Fruit fly (Drosophila melanogaster): ENCODE results near the gene CG43391.

Gene CG43391

DNA sequence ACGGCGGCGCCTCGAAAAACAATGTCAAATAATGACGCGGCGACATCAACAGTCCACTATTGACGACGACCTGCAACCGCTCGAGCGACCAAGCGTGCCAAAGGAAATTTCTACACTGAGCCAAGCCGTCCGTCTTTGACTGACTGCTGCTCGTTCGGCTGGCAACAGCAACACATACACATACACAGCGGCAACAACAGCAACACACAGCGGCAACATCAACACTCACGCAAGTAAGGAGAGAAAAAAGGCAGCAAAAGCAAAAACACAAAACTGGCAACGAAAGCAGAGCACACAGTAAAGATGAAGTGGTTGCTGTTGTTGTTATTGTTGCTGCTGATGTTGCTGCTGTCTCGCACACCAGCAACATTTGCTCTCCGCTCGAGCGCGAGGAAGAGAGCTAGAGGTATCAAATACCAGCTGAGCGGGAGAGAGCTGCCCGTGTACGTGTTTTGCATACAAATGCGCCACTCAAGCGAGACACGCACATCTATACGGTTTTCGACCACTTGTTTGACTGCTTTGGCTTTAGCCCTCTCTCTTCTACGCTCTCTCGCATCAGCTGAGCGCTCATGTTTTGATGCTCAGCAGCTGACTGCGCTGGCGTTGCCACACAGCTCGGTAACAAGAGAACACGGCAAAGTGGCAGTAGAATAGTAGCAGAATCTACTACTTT, 27.7 kb downstream of the CG43391 start (continued):
- TF ChIP-seq unc-4 (GFP tag; IDR thresholded peaks at IDR 0.05; ENCODE audit: partially characterized antibody) (peak; percentile 62), bab2 (GFP tag; optimal IDR thresholded peaks at IDR 0.05) (no peak), CG8478 (optimal IDR thresholded peaks at IDR 0.05) (peak; percentile 93), CG31365 (tag; optimal IDR thresholded peaks at IDR 0.05) (peak; percentile 32), run (tag; optimal IDR thresholded peaks at IDR 0.05) (peak; percentile 5), sc (optimal IDR thresholded peaks at IDR 0.05) (no peak), sc (GFP tag; optimal IDR thresholded peaks at IDR 0.05) (no peak), sens (GFP tag) (peak; percentile 76), H2.0 (GFP tag; IDR thresholded peaks at IDR 0.05) (no peak), CG14441 (GFP tag; IDR thresholded peaks at IDR 0.05) (no peak), disco-r (GFP tag; optimal IDR thresholded peaks at IDR 0.05) (no peak), Awh (GFP tag; IDR thresholded peaks at IDR 0.05) (no peak), vnd (GFP tag; IDR thresholded peaks at IDR 0.05; ENCODE audit: partially characterized antibody) (no peak), Opbp (GFP tag; IDR thresholded peaks at IDR 0.05; ENCODE audit: partially characterized antibody) (peak; percentile 40; the same call in 1 of the 3 replicates), gem (tag; optimal IDR thresholded peaks at IDR 0.05) (no peak), NFAT (GFP tag; IDR thresholded peaks at IDR 0.05) (peak; percentile 61; the same call in 1 of the 2 replicates), Vsx1 (GFP tag; optimal IDR thresholded peaks at IDR 0.05) (peak; percentile 34), YL-1 (GFP tag; optimal IDR thresholded peaks at IDR 0.05) (peak; percentile 21), CG17385 (GFP tag; optimal IDR thresholded peaks at IDR 0.05) (peak; percentile 26), al (GFP tag; IDR thresholded peaks at IDR 0.05) (no peak), ind (GFP tag; optimal IDR thresholded peaks at IDR 0.05) (no peak), Spps (tag; optimal IDR thresholded peaks at IDR 0.05) (peak; percentile 6), br (optimal IDR thresholded peaks at IDR 0.05) (no peak), ATbp (GFP tag; optimal IDR thresholded peaks at IDR 0.05) (no peak), CG3407 (GFP tag; optimal IDR thresholded peaks at IDR 0.05) (peak; percentile 1), Nf-YC (tag; optimal IDR thresholded peaks at IDR 0.05) (peak; percentile 58), CG17359 (tag; optimal IDR thresholded peaks at IDR 0.05) (peak; percentile 44), CG34224 (GFP tag; IDR thresholded peaks at IDR 0.05; ENCODE audit: partially characterized antibody) (peak; percentile 94), CG18262 (tag; optimal IDR thresholded peaks at IDR 0.05) (peak; percentile 36), CG31388 (GFP tag; optimal IDR thresholded peaks at IDR 0.05) (no peak), CG12219 (GFP tag; optimal IDR thresholded peaks at IDR 0.05) (peak; percentile 47), fd3F (GFP tag; optimal IDR thresholded peaks at IDR 0.05) (no peak), HmgD (GFP tag; optimal IDR thresholded peaks at IDR 0.05) (peak; percentile 20), CG11696 (GFP tag; IDR thresholded peaks at IDR 0.05) (0 out of 2 replicates have a peak, but pooled peaks have one; percentile 17), Hr39 (optimal IDR thresholded peaks at IDR 0.05) (no peak), fd96Cb (tag; optimal IDR thresholded peaks at IDR 0.05) (no peak), zen (tag; optimal IDR thresholded peaks at IDR 0.05) (no peak), BEAF-32 (GFP tag; optimal IDR thresholded peaks at IDR 0.05) (no peak), CG6791 (GFP tag; IDR thresholded peaks at IDR 0.05; ENCODE audit: partially characterized antibody) (peak; percentile 49; the same call in 2 of the 3 replicates), CG7963 (GFP tag; IDR thresholded peaks at IDR 0.05; ENCODE audit: partially characterized antibody) (no peak), Xrp1 (GFP tag; IDR thresholded peaks at IDR 0.05) (no peak), CG3838 (GFP tag; optimal IDR thresholded peaks at IDR 0.05) (peak; percentile 71), ttk (GFP tag; IDR thresholded peaks at IDR 0.05) (no peak), CG15601 (tag; optimal IDR thresholded peaks at IDR 0.05) (no peak), Dbx (GFP tag; IDR thresholded peaks at IDR 0.05) (0 out of 3 replicates have a peak, but pooled peaks have one; percentile 38)
